Fruit fly (Drosophila melanogaster) whole organism, embryonic: ENCODE measurements around the gene Sptr.

ENCODE experiments used
- CG17186 ChIP-seq: fragments of 200-800 bp; sonication (Bioruptor generic); optimal IDR thresholded peaks from 3 replicates; lab custom pipeline; 2017; ENCODE audit warnings: missing biosample characterization, missing genetic modification reagents, missing genetic modification characterization
- pita ChIP-seq: fragments of 200-800 bp; sonication (Bioruptor generic); optimal IDR thresholded peaks from 2 replicates; lab custom pipeline; 2017; ENCODE audit warnings: missing biosample characterization, mild to moderate bottlenecking, missing genetic modification characterization

- TF ChIP-seq CG17186 (GFP tag; lab: Kevin White, UChicago): no peak
- TF ChIP-seq pita (GFP tag; lab: Kevin White, UChicago): no peak
Measured at dm6 chrX:8490976-8491345, 26.7 kb upstream of the Sptr start.
